Worm (Caenorhabditis elegans) whole organism, mixed stage, embryonic: ENCODE measurements around the gene flp-8.

ENCODE experiments used
- M03D4.4 ChIP-seq: sonication (generic microtip); optimal IDR thresholded peaks from 2 replicates; lab custom pipeline; 2017; ENCODE audit warnings: mild to moderate bottlenecking, missing genetic modification characterization, missing compliant biosample characterization
- bed-3 ChIP-seq: fragments of 200-800 bp; sonication (Bioruptor generic); optimal IDR thresholded peaks from 3 replicates; lab custom pipeline; 2018; ENCODE audit warnings: mild to moderate bottlenecking, missing genetic modification characterization, moderate library complexity, missing compliant biosample characterization
- blmp-1 ChIP-seq: fragments of 150-350 bp; optimal IDR thresholded peaks from 2 replicates; lab custom pipeline; 2014; ENCODE audit warnings: missing biosample characterization, missing genetic modification characterization
- ceh-39 ChIP-seq: fragments of 150-350 bp; optimal IDR thresholded peaks from 2 replicates; lab custom pipeline; 2014; ENCODE audit warnings: missing biosample characterization, missing genetic modification characterization
- ceh-43 ChIP-seq: fragments of 200-800 bp; sonication (Bioruptor generic); optimal IDR thresholded peaks from 2 replicates; lab custom pipeline; 2018; ENCODE audit warnings: mild to moderate bottlenecking, missing genetic modification characterization, moderate library complexity, missing compliant biosample characterization
- ceh-83 ChIP-seq: fragments of 200-800 bp; sonication (Bioruptor generic); optimal IDR thresholded peaks from 2 replicates; lab custom pipeline; 2018; ENCODE audit warnings: mild to moderate bottlenecking, missing genetic modification characterization, missing compliant biosample characterization
- cnd-1 ChIP-seq: fragments of 200-800 bp; sonication (Bioruptor generic); optimal IDR thresholded peaks from 2 replicates; lab custom pipeline; 2018; ENCODE audit warnings: mild to moderate bottlenecking, missing genetic modification characterization, missing compliant biosample characterization
- drap-1 ChIP-seq: fragments of 200-800 bp; sonication (Bioruptor generic); optimal IDR thresholded peaks from 3 replicates; lab custom pipeline; 2018; ENCODE audit warnings: mild to moderate bottlenecking, missing genetic modification characterization, missing compliant biosample characterization
- elt-1 ChIP-seq: sonication (generic microtip); optimal IDR thresholded peaks from 2 replicates; lab custom pipeline; 2017; ENCODE audit warnings: missing genetic modification characterization, mild to moderate bottlenecking, missing compliant biosample characterization, antibody characterized with exemption, moderate library complexity, borderline replicate concordance; ENCODE audit not compliant: insufficient read depth
- elt-3 ChIP-seq: fragments of 150-350 bp; optimal IDR thresholded peaks from 2 replicates; lab custom pipeline; 2014; ENCODE audit warnings: missing biosample characterization, missing genetic modification characterization
- flh-1 ChIP-seq: fragments of 200-800 bp; sonication (Bioruptor generic); optimal IDR thresholded peaks from 2 replicates; lab custom pipeline; 2018; ENCODE audit warnings: mild to moderate bottlenecking, missing genetic modification characterization, moderate library complexity, missing compliant biosample characterization
- ham-2 ChIP-seq: fragments of 200-800 bp; sonication (Bioruptor generic); optimal IDR thresholded peaks from 2 replicates; lab custom pipeline; 2018; ENCODE audit warnings: mild to moderate bottlenecking, missing genetic modification characterization, missing compliant biosample characterization
- hlh-1 ChIP-seq: fragments of 150-350 bp; optimal IDR thresholded peaks from 2 replicates; lab custom pipeline; 2014; ENCODE audit warnings: missing biosample characterization, missing genetic modification reagents, missing genetic modification characterization
- lin-32 ChIP-seq: fragments of 200-800 bp; sonication (Bioruptor generic); optimal IDR thresholded peaks from 2 replicates; lab custom pipeline; 2018; ENCODE audit warnings: mild to moderate bottlenecking, missing genetic modification characterization, missing compliant biosample characterization
- lsy-2 ChIP-seq: fragments of 150-350 bp; optimal IDR thresholded peaks from 2 replicates; lab custom pipeline; 2014; ENCODE audit warnings: missing biosample characterization, missing genetic modification characterization
- mab-5 ChIP-seq: fragments of 150-350 bp; optimal IDR thresholded peaks from 2 replicates; lab custom pipeline; 2014; ENCODE audit warnings: missing biosample characterization, missing genetic modification characterization
- mep-1 ChIP-seq: fragments of 150-350 bp; optimal IDR thresholded peaks from 2 replicates; lab custom pipeline; 2017; ENCODE audit warnings: missing biosample characterization, missing genetic modification reagents, missing genetic modification characterization, inconsistent platforms
- mls-2 ChIP-seq: sonication (generic microtip); optimal IDR thresholded peaks from 2 replicates; lab custom pipeline; 2016; ENCODE audit warnings: mild to moderate bottlenecking, missing genetic modification characterization, moderate library complexity, missing compliant biosample characterization
- nhr-12 ChIP-seq: fragments of 150-350 bp; optimal IDR thresholded peaks from 2 replicates; lab custom pipeline; 2014; ENCODE audit warnings: missing biosample characterization, missing genetic modification characterization
- nhr-28 ChIP-seq: fragments of 150-350 bp; optimal IDR thresholded peaks from 2 replicates; lab custom pipeline; 2014; ENCODE audit warnings: missing biosample characterization, missing genetic modification characterization
- nhr-76 ChIP-seq: sonication (generic microtip); optimal IDR thresholded peaks from 2 replicates; lab custom pipeline; 2017; ENCODE audit warnings: missing biosample characterization, missing genetic modification characterization
- pha-4 ChIP-seq: fragments of 150-350 bp; optimal IDR thresholded peaks from 2 replicates; lab custom pipeline; 2018; ENCODE audit warnings: missing biosample characterization, missing genetic modification reagents, missing genetic modification characterization
- sem-2 ChIP-seq: fragments of 200-800 bp; sonication (Bioruptor generic); optimal IDR thresholded peaks from 2 replicates; lab custom pipeline; 2018; ENCODE audit warnings: mild to moderate bottlenecking, missing genetic modification characterization, missing compliant biosample characterization
- snpc-4 ChIP-seq: fragments of 150-350 bp; optimal IDR thresholded peaks from 2 replicates; lab custom pipeline; 2014; ENCODE audit warnings: missing biosample characterization, missing genetic modification characterization
- sptf-1 ChIP-seq: sonication (generic microtip); optimal IDR thresholded peaks from 2 replicates; lab custom pipeline; 2017; ENCODE audit warnings: mild to moderate bottlenecking, missing genetic modification characterization, moderate library complexity, missing compliant biosample characterization
- tbx-8 ChIP-seq: fragments of 200-800 bp; sonication (Bioruptor generic); optimal IDR thresholded peaks from 2 replicates; lab custom pipeline; 2018; ENCODE audit warnings: mild to moderate bottlenecking, missing genetic modification characterization, moderate library complexity, missing compliant biosample characterization
- unc-120 ChIP-seq: sonication (generic microtip); optimal IDR thresholded peaks from 2 replicates; lab custom pipeline; 2017; ENCODE audit warnings: missing genetic modification characterization, missing compliant biosample characterization; ENCODE audit not compliant: poor library complexity, severe bottlenecking
- unc-39 ChIP-seq: fragments of 150-350 bp; optimal IDR thresholded peaks from 2 replicates; lab custom pipeline; 2014; ENCODE audit warnings: missing biosample characterization, missing genetic modification characterization
- unc-62 ChIP-seq: fragments of 150-350 bp; optimal IDR thresholded peaks from 2 replicates; lab custom pipeline; 2014; ENCODE audit warnings: missing biosample characterization, missing genetic modification reagents, missing genetic modification characterization
- zip-8 ChIP-seq: fragments of 150-350 bp; optimal IDR thresholded peaks from 2 replicates; lab custom pipeline; 2014; ENCODE audit warnings: missing biosample characterization, missing genetic modification characterization
- ztf-11 ChIP-seq: fragments of 150-350 bp; optimal IDR thresholded peaks from 2 replicates; lab custom pipeline; 2014; ENCODE audit warnings: missing biosample characterization, missing genetic modification characterization

The flp-8 gene

DNA sequence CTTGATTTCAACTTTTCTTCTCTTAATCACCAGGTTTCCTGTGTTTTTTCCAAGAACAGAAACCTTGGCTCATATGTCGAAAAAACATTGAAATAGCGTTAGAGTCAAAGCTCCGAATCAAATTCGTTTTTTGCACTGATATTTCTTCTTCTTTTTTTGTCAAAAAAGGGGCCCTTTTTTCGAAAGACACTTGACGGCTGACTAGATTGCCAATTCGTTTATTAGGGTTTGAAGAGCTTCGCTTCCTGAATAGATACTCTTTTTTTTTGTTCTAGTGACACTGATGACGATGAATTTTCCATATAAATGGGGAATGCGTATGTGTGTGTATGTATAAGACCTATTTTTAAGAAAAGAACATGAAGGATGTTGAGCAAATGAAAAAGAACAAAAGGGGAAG, 35.5 kb downstream of the flp-8 start:
- no peak for TF ChIP-seq zip-8 (tag; lab: Kevin White, UChicago)
- no peak for TF ChIP-seq ceh-83
- TF ChIP-seq mab-5 (tag; lab: Kevin White, UChicago): no peak
- TF ChIP-seq bed-3: no peak
- no peak for TF ChIP-seq nhr-76 (tag; lab: Kevin White, UChicago)
- TF ChIP-seq unc-120: no peak
- TF ChIP-seq, all 35 proteins: peak for 0

ce11 chrX:14918538-14918937, 37.3 kb downstream of the flp-8 start, which contains the start of gene npr-40:
TSS of gene npr-40 (plus strand) at chrX:14918838.
- TF ChIP-seq nhr-76 (tag; lab: Kevin White, UChicago) (no peak), elt-3 (tag; lab: Kevin White, UChicago) (no peak), drap-1 (no peak), flh-1 (GFP tag; lab: Kevin White, UChicago) (no peak), blmp-1 (tag; lab: Kevin White, UChicago) (no peak), mep-1 (tag; lab: Kevin White, UChicago) (no peak), ceh-39 (tag; lab: Kevin White, UChicago) (no peak), ztf-11 (tag; lab: Kevin White, UChicago) (no peak), mls-2 (tag; lab: Kevin White, UChicago) (no peak), pha-4 (tag; lab: Kevin White, UChicago) (no peak), unc-62 (no peak), elt-1 (tag; lab: Kevin White, UChicago) (no peak)
- TF ChIP-seq, all 35 proteins: peak for 0

DNA sequence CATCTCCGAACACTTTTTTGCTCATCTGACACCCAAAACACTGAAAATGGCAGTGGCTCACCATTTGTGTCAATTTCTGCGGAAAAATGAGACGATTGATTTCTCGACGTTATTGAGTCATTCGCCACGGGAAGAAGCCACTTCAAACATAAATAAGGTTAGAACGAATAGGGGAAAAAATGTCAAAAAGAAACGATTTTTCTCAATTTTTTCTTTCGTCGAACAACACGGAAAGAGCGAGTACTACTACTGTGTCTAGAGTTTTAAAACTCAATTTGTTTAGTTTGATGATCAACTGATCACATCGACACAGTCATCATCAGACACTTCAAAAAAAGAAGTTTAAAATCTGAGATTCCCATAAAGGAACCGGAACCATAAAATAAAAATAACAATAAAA, 39.7 kb downstream of the flp-8 start:
- no peak for TF ChIP-seq tbx-8
- TF ChIP-seq snpc-4 (tag; lab: Kevin White, UChicago): no peak
- TF ChIP-seq unc-39 (tag; lab: Kevin White, UChicago): no peak
- TF ChIP-seq lin-32 (GFP tag; lab: Kevin White, UChicago): no peak
- TF ChIP-seq cnd-1 (tag; lab: Kevin White, UChicago): no peak
- no peak for TF ChIP-seq mls-2 (tag; lab: Kevin White, UChicago)
- no peak for TF ChIP-seq ham-2 (GFP tag; lab: Kevin White, UChicago)
- no peak for TF ChIP-seq sptf-1 (tag; lab: Kevin White, UChicago)
- TF ChIP-seq sem-2 (GFP tag; lab: Kevin White, UChicago): no peak
- TF ChIP-seq M03D4.4 (tag; lab: Kevin White, UChicago): no peak
- no peak for TF ChIP-seq elt-3 (tag; lab: Kevin White, UChicago)
- no peak for TF ChIP-seq bed-3
- TF ChIP-seq unc-120: no peak
- no peak for TF ChIP-seq elt-1 (tag; lab: Kevin White, UChicago)
- TF ChIP-seq nhr-76 (tag; lab: Kevin White, UChicago): no peak
- no peak for TF ChIP-seq drap-1

DNA sequence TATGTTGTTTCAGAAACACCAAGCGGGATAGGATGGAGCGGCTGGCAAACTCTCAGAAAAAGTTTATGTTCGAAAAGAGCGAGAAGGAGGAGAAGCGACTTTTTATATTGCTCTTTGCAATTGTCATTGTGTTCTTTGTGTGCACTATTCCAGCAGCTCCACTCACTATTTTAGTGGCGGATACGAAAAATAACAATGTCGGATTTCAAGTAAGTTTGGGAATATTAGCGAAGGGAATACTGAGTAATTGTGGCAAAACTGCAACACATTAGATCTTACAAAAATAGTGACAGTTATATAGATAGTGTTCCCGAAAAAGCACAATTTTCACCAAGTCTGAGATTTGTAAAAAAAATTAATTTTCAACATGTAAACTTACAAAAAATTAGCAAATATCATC, 41.5 kb downstream of the flp-8 start:
- TF ChIP-seq unc-39 (tag; lab: Kevin White, UChicago) (no peak), bed-3 (no peak), ceh-39 (tag; lab: Kevin White, UChicago) (no peak), nhr-28 (no peak), elt-1 (tag; lab: Kevin White, UChicago) (no peak), elt-3 (tag; lab: Kevin White, UChicago) (no peak), mls-2 (tag; lab: Kevin White, UChicago) (no peak), lsy-2 (no peak), cnd-1 (tag; lab: Kevin White, UChicago) (no peak), ceh-43 (GFP tag; lab: Kevin White, UChicago) (no peak), sptf-1 (tag; lab: Kevin White, UChicago) (no peak), M03D4.4 (tag; lab: Kevin White, UChicago) (no peak), mab-5 (tag; lab: Kevin White, UChicago) (no peak), nhr-12 (tag; lab: Kevin White, UChicago) (no peak), drap-1 (no peak), zip-8 (tag; lab: Kevin White, UChicago) (no peak), ztf-11 (tag; lab: Kevin White, UChicago) (no peak)

- TF ChIP-seq hlh-1 (tag; lab: Kevin White, UChicago): no peak
- no peak for TF ChIP-seq zip-8 (tag; lab: Kevin White, UChicago)
- no peak for TF ChIP-seq mab-5 (tag; lab: Kevin White, UChicago)
- TF ChIP-seq tbx-8: no peak
- TF ChIP-seq ceh-83: no peak
- no peak for TF ChIP-seq lin-32 (GFP tag; lab: Kevin White, UChicago)
- no peak for TF ChIP-seq mls-2 (tag; lab: Kevin White, UChicago)
- no peak for TF ChIP-seq snpc-4 (tag; lab: Kevin White, UChicago)
- TF ChIP-seq nhr-12 (tag; lab: Kevin White, UChicago): no peak
- TF ChIP-seq, all 35 proteins: peak for 0
Observed at ce11 chrX:14928854-14929253, 47.6 kb downstream of the flp-8 start, which contains the start of gene ntr-2. TSS of gene ntr-2 (minus strand) at chrX:14928954.
